Worm (Caenorhabditis elegans) whole organism, early embryonic: ENCODE data around the gene hot-2.

Experiments
- aly-1 ChIP-seq: sonication (generic microtip); optimal IDR thresholded peaks from 2 replicates; lab custom pipeline; 2016; ENCODE audit warnings: missing genetic modification characterization, missing compliant biosample characterization
- ama-1 ChIP-seq: fragments of 150-350 bp; optimal IDR thresholded peaks from 2 replicates; lab custom pipeline; 2014
- ceh-36 ChIP-seq: sonication (generic microtip); optimal IDR thresholded peaks from 2 replicates; lab custom pipeline; 2016; ENCODE audit warnings: missing genetic modification characterization, inconsistent platforms, missing compliant biosample characterization
- hmg-4 ChIP-seq: fragments of 200-800 bp; sonication (Bioruptor generic); optimal IDR thresholded peaks from 2 replicates; lab custom pipeline; 2018; ENCODE audit warnings: mild to moderate bottlenecking, missing genetic modification characterization, missing compliant biosample characterization
- tbx-11 ChIP-seq: fragments of 200-800 bp; sonication (Bioruptor generic); IDR thresholded peaks from 2 replicates; pipeline ENCODE4 v1.3.6; 2022; ENCODE audit warnings: missing genetic modification characterization, missing compliant biosample characterization
- tbx-37 ChIP-seq: fragments of 200-800 bp; sonication (Bioruptor generic); conservative IDR thresholded peaks from 2 replicates; pipeline ENCODE4 v1.3.6; 2022; ENCODE audit warnings: missing genetic modification reagents, missing genetic modification characterization, missing compliant biosample characterization
- tra-4 ChIP-seq: sonication (generic microtip); optimal IDR thresholded peaks from 2 replicates; lab custom pipeline; 2017; ENCODE audit warnings: missing genetic modification characterization, missing compliant biosample characterization

ce11 chrV:19206911-19207310 is 32.4 kb downstream of the hot-2 start:
- TF ChIP-seq ceh-36 (tag; lab: Kevin White, UChicago) = no peak
- no peak for TF ChIP-seq aly-1 (tag; lab: Kevin White, UChicago)
- no peak for TF ChIP-seq hmg-4 (GFP tag; lab: Kevin White, UChicago)
- no peak for TF ChIP-seq ama-1
- TF ChIP-seq tbx-11 (GFP tag; lab: Robert Waterston, UW) = no peak
- TF ChIP-seq tbx-37 (GFP tag; lab: Robert Waterston, UW) = no peak
- TF ChIP-seq tra-4 (tag; lab: Kevin White, UChicago) = no peak
